Fruit fly (Drosophila melanogaster): ENCODE data around the gene Gug.

Gug gene

dm6 chr3L:8519232-8519631 lies 69.5 kb downstream of the Gug start (continued):
- TF ChIP-seq ttk (GFP tag; IDR thresholded peaks at IDR 0.05) (no peak), MTF-1 (GFP tag; optimal IDR thresholded peaks at IDR 0.05; ENCODE audit: borderline replicate concordance) (no peak), bowl (GFP tag; IDR thresholded peaks at IDR 0.05) (no peak), Max (GFP tag; optimal IDR thresholded peaks at IDR 0.05) (no peak), prd (optimal IDR thresholded peaks at IDR 0.05) (no peak), prd (GFP tag; IDR thresholded peaks at IDR 0.05) (no peak), croc (GFP tag; conservative IDR thresholded peaks at IDR 0.05) (no peak), emc (GFP tag; optimal IDR thresholded peaks at IDR 0.05) (no peak), CG5180 (GFP tag; optimal IDR thresholded peaks at IDR 0.05) (no peak), CG10147 (GFP tag; optimal IDR thresholded peaks at IDR 0.05) (no peak), CG10267 (tag; optimal IDR thresholded peaks at IDR 0.05) (no peak), Atf6 (GFP tag; IDR thresholded peaks at IDR 0.05) (peak; percentile 32; the same call in 1 of the 2 replicates), CG12236 (GFP tag; optimal IDR thresholded peaks at IDR 0.05) (no peak), Ravus (GFP tag; IDR thresholded peaks at IDR 0.05) (no peak), CG8478 (optimal IDR thresholded peaks at IDR 0.05) (no peak), CG17186 (GFP tag; optimal IDR thresholded peaks at IDR 0.05) (no peak), GATAe (GFP tag; conservative IDR thresholded peaks at IDR 0.05) (peak; percentile 49; the same call in 1 of the 2 replicates), CG11696 (GFP tag; IDR thresholded peaks at IDR 0.05) (no peak), CrebB (tag; optimal IDR thresholded peaks at IDR 0.05) (no peak), CG4820 (GFP tag; optimal IDR thresholded peaks at IDR 0.05) (no peak), NC2β (GFP tag; optimal IDR thresholded peaks at IDR 0.05) (no peak), mirr (GFP tag; optimal IDR thresholded peaks at IDR 0.05) (peak; percentile 57), CG18476 (GFP tag; optimal IDR thresholded peaks at IDR 0.05) (no peak), CG8089 (GFP tag; optimal IDR thresholded peaks at IDR 0.05) (no peak), ken (GFP tag; IDR thresholded peaks at IDR 0.05) (no peak), gce (GFP tag; IDR thresholded peaks at IDR 0.05) (no peak), Tbp (GFP tag; optimal IDR thresholded peaks at IDR 0.05) (no peak), seq (GFP tag; IDR thresholded peaks at IDR 0.05) (no peak), CG8765 (GFP tag; IDR thresholded peaks at IDR 0.05) (no peak), CG10543 (GFP tag; optimal IDR thresholded peaks at IDR 0.05) (no peak), CG1603 (tag; optimal IDR thresholded peaks at IDR 0.05) (no peak), CG18764 (GFP tag; optimal IDR thresholded peaks at IDR 0.05) (no peak), Hand (GFP tag; optimal IDR thresholded peaks at IDR 0.05) (no peak), hth (optimal IDR thresholded peaks at IDR 0.05) (no peak), slbo (GFP tag; IDR thresholded peaks at IDR 0.05) (no peak), lmd (GFP tag; IDR thresholded peaks at IDR 0.05) (no peak), CG11723 (GFP tag; optimal IDR thresholded peaks at IDR 0.05) (no peak), sens (GFP tag) (peak; percentile 60), CG2199 (GFP tag; IDR thresholded peaks at IDR 0.05) (no peak), CG18262 (tag; optimal IDR thresholded peaks at IDR 0.05) (no peak), gem (tag; optimal IDR thresholded peaks at IDR 0.05) (no peak), fu2 (GFP tag; optimal IDR thresholded peaks at IDR 0.05) (no peak), Hr78 (GFP tag; optimal IDR thresholded peaks at IDR 0.05) (no peak), nerfin-2 (GFP tag; IDR thresholded peaks at IDR 0.05; ENCODE audit: partially characterized antibody) (no peak), CG13775 (GFP tag; optimal IDR thresholded peaks at IDR 0.05) (no peak), bigmax (GFP tag; optimal IDR thresholded peaks at IDR 0.05) (peak; percentile 70), CG6683 (GFP tag; optimal IDR thresholded peaks at IDR 0.05) (no peak), wek (GFP tag; optimal IDR thresholded peaks at IDR 0.05) (no peak), onecut (GFP tag; IDR thresholded peaks at IDR 0.05) (peak; percentile 62; the same call in 1 of the 2 replicates), Deaf1 (tag; optimal IDR thresholded peaks at IDR 0.05) (no peak), az2 (GFP tag; optimal IDR thresholded peaks at IDR 0.05) (no peak), ara (GFP tag; IDR thresholded peaks at IDR 0.05) (no peak), CG8290 (GFP tag; optimal IDR thresholded peaks at IDR 0.05) (no peak), CG8290 (tag; optimal IDR thresholded peaks at IDR 0.05) (no peak)

All from whole organism, embryonic.